Worm (Caenorhabditis elegans) whole organism, L3 larva: ENCODE results near the gene srd-66.

Source experiments
- R02D3.7 ChIP-seq: fragments of 150-350 bp; optimal IDR thresholded peaks from 2 replicates; lab custom pipeline; 2014; ENCODE audit warnings: missing biosample characterization, missing genetic modification characterization
- ZK546.5 ChIP-seq: sonication (generic microtip); optimal IDR thresholded peaks from 2 replicates; lab custom pipeline; 2017; ENCODE audit warnings: missing biosample characterization, missing genetic modification characterization
- aly-2 ChIP-seq: fragments of 150-350 bp; optimal IDR thresholded peaks from 2 replicates; lab custom pipeline; 2014; ENCODE audit warnings: missing biosample characterization, missing genetic modification characterization
- ama-1 ChIP-seq: fragments of 150-350 bp; optimal IDR thresholded peaks from 2 replicates; lab custom pipeline; 2018
- ceh-16 ChIP-seq: sonication (generic microtip); optimal IDR thresholded peaks from 2 replicates; lab custom pipeline; 2017; ENCODE audit warnings: missing biosample characterization, missing genetic modification characterization
- ceh-28 ChIP-seq: fragments of 150-350 bp; optimal IDR thresholded peaks from 2 replicates; lab custom pipeline; 2014; ENCODE audit warnings: missing biosample characterization, missing genetic modification reagents, missing genetic modification characterization
- ceh-82 ChIP-seq: fragments of 150-350 bp; optimal IDR thresholded peaks from 2 replicates; lab custom pipeline; 2014; ENCODE audit warnings: missing biosample characterization, missing genetic modification characterization
- ceh-9 ChIP-seq: sonication (generic microtip); optimal IDR thresholded peaks from 2 replicates; lab custom pipeline; 2018; ENCODE audit warnings: missing biosample characterization, missing genetic modification characterization
- daf-12 ChIP-seq: fragments of 150-350 bp; optimal IDR thresholded peaks from 2 replicates; lab custom pipeline; 2014; ENCODE audit warnings: missing biosample characterization, missing genetic modification reagents, missing genetic modification characterization
- egl-27 ChIP-seq: sonication (generic microtip); optimal IDR thresholded peaks from 4 replicates; lab custom pipeline; 2017; ENCODE audit warnings: missing biosample characterization, missing genetic modification reagents, missing genetic modification characterization
- elt-1 ChIP-seq: fragments of 150-350 bp; optimal IDR thresholded peaks from 2 replicates; lab custom pipeline; 2014; ENCODE audit warnings: missing biosample characterization, missing genetic modification characterization
- elt-2 ChIP-seq: sonication (generic microtip); optimal IDR thresholded peaks from 2 replicates; lab custom pipeline; 2016; ENCODE audit warnings: missing genetic modification reagents, mild to moderate bottlenecking, missing genetic modification characterization, missing compliant biosample characterization
- elt-3 ChIP-seq, 3 experiments: fragments of 150-350 bp in 1 of 3; sonication (generic microtip) in 2 of 3; optimal IDR thresholded peaks; 2 replicates in 2 of 3; 4 replicates in 1 of 3; lab custom pipeline; 2014 to 2017; ENCODE audit warnings: missing biosample characterization in 3 of 3, missing genetic modification characterization in 3 of 3
- eor-1 ChIP-seq, 2 experiments: fragments of 150-350 bp; optimal IDR thresholded peaks; 2 replicates each; lab custom pipeline; 2014 to 2018; ENCODE audit warnings: missing biosample characterization in 2 of 2, missing genetic modification characterization in 2 of 2
- fkh-2 ChIP-seq: fragments of 150-350 bp; optimal IDR thresholded peaks from 2 replicates; lab custom pipeline; 2014; ENCODE audit warnings: missing biosample characterization, missing genetic modification reagents, missing genetic modification characterization
- fos-1 ChIP-seq: fragments of 150-350 bp; optimal IDR thresholded peaks from 2 replicates; lab custom pipeline; 2014; ENCODE audit warnings: missing biosample characterization, missing genetic modification characterization
- lsy-12 ChIP-seq: sonication (generic microtip); optimal IDR thresholded peaks from 2 replicates; lab custom pipeline; 2016; ENCODE audit warnings: mild to moderate bottlenecking, missing genetic modification characterization, missing compliant biosample characterization
- mdl-1 ChIP-seq: fragments of 150-350 bp; optimal IDR thresholded peaks from 2 replicates; lab custom pipeline; 2014; ENCODE audit warnings: missing biosample characterization, missing genetic modification characterization
- mml-1 ChIP-seq: fragments of 150-350 bp; sonication (generic microtip); optimal IDR thresholded peaks from 3 replicates; lab custom pipeline; 2014; ENCODE audit warnings: missing biosample characterization, missing genetic modification characterization
- nfya-1 ChIP-seq: sonication (generic microtip); optimal IDR thresholded peaks from 2 replicates; lab custom pipeline; 2017; ENCODE audit warnings: missing genetic modification characterization, mild to moderate bottlenecking, missing compliant biosample characterization, antibody characterized with exemption, moderate library complexity; ENCODE audit not compliant: insufficient read depth
- nhr-12 ChIP-seq: fragments of 150-350 bp; optimal IDR thresholded peaks from 2 replicates; lab custom pipeline; 2014; ENCODE audit warnings: missing biosample characterization, missing genetic modification characterization
- nhr-23 ChIP-seq: fragments of 150-350 bp; optimal IDR thresholded peaks from 2 replicates; lab custom pipeline; 2014; ENCODE audit warnings: missing biosample characterization, missing genetic modification reagents, missing genetic modification characterization
- nhr-237 ChIP-seq: fragments of 150-350 bp; optimal IDR thresholded peaks from 2 replicates; lab custom pipeline; 2014; ENCODE audit warnings: missing biosample characterization, missing genetic modification characterization
- nhr-28 ChIP-seq: fragments of 150-350 bp; optimal IDR thresholded peaks from 2 replicates; lab custom pipeline; 2014; ENCODE audit warnings: missing biosample characterization, missing genetic modification characterization
- nhr-67 ChIP-seq: fragments of 150-350 bp; optimal IDR thresholded peaks from 2 replicates; lab custom pipeline; 2014; ENCODE audit warnings: missing biosample characterization, missing genetic modification characterization
- nhr-76 ChIP-seq: fragments of 150-350 bp; sonication (generic microtip); optimal IDR thresholded peaks from 5 replicates; lab custom pipeline; 2014; ENCODE audit warnings: missing biosample characterization, missing genetic modification characterization
- nhr-77 ChIP-seq: fragments of 150-350 bp; optimal IDR thresholded peaks from 2 replicates; lab custom pipeline; 2014; ENCODE audit warnings: missing biosample characterization, missing genetic modification characterization
- pha-4 ChIP-seq: fragments of 150-350 bp; optimal IDR thresholded peaks from 2 replicates; lab custom pipeline; 2014; ENCODE audit warnings: missing biosample characterization, missing genetic modification reagents, missing genetic modification characterization
- pqm-1 ChIP-seq: fragments of 150-350 bp; optimal IDR thresholded peaks from 2 replicates; lab custom pipeline; 2017; ENCODE audit warnings: missing biosample characterization, missing genetic modification characterization, inconsistent platforms
- skn-1 ChIP-seq: fragments of 150-350 bp; optimal IDR thresholded peaks from 2 replicates; lab custom pipeline; 2014; ENCODE audit warnings: missing biosample characterization, missing genetic modification characterization
- snpc-4 ChIP-seq: fragments of 150-350 bp; optimal IDR thresholded peaks from 2 replicates; lab custom pipeline; 2014; ENCODE audit warnings: missing biosample characterization, missing genetic modification characterization
- tbx-2 ChIP-seq: sonication (generic microtip); optimal IDR thresholded peaks from 2 replicates; lab custom pipeline; 2016; ENCODE audit warnings: mild to moderate bottlenecking, missing genetic modification characterization, missing compliant biosample characterization
- unc-39 ChIP-seq: sonication (generic microtip); optimal IDR thresholded peaks from 4 replicates; lab custom pipeline; 2017; ENCODE audit warnings: missing biosample characterization, missing genetic modification characterization
- unc-62 ChIP-seq: fragments of 150-350 bp; sonication (generic microtip); optimal IDR thresholded peaks from 4 replicates; lab custom pipeline; 2014; ENCODE audit warnings: missing biosample characterization, missing genetic modification reagents, missing genetic modification characterization
- zag-1 ChIP-seq: fragments of 150-350 bp; optimal IDR thresholded peaks from 2 replicates; lab custom pipeline; 2014; ENCODE audit warnings: missing biosample characterization, missing genetic modification characterization
- ztf-11 ChIP-seq: fragments of 150-350 bp; optimal IDR thresholded peaks from 2 replicates; lab custom pipeline; 2014; ENCODE audit warnings: missing biosample characterization, missing genetic modification characterization
- ztf-4 ChIP-seq: fragments of 150-350 bp; optimal IDR thresholded peaks from 2 replicates; lab custom pipeline; 2014; ENCODE audit warnings: missing biosample characterization, missing genetic modification characterization

Gene srd-66

DNA sequence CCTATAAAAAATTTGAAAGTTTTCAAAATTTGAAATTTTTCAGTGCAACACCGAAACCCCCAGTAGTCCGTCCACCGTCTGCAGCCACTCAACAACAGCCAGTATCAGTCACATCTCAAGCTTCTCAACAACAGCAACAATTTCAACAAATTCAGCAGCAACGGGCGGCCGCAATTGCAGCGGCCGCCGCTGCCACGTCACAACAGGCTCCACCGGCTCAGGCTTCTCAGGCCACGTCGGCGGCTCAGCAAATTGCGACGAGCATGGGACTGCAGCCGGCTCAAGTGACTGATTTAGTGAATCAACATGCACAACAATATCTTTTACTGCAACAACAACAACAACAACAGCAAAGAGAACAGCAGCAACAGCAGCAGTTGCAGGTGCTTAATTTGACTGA, 48.3 kb downstream of the srd-66 start:
- TF ChIP-seq ceh-9 (tag; lab: Kevin White, UChicago) (no peak), R02D3.7 (tag; lab: Kevin White, UChicago) (no peak), egl-27 (tag; lab: Kevin White, UChicago) (no peak), unc-62 (GFP tag; lab: Kevin White, UChicago) (no peak), ceh-28 (no peak), ZK546.5 (tag; lab: Kevin White, UChicago) (no peak), fkh-2 (tag; lab: Kevin White, UChicago) (no peak), nhr-12 (tag; lab: Kevin White, UChicago) (no peak), nhr-23 (no peak), fos-1 (no peak), skn-1 (tag; lab: Kevin White, UChicago) (no peak), ama-1 (lab: Kevin White, UChicago) (no peak), nhr-76 (no peak), nhr-77 (tag; lab: Kevin White, UChicago) (no peak), snpc-4 (tag; lab: Kevin White, UChicago) (no peak), elt-1 (tag; lab: Kevin White, UChicago) (no peak), pqm-1 (tag; lab: Kevin White, UChicago) (no peak), unc-39 (tag; lab: Kevin White, UChicago) (no peak), nhr-237 (no peak)

DNA sequence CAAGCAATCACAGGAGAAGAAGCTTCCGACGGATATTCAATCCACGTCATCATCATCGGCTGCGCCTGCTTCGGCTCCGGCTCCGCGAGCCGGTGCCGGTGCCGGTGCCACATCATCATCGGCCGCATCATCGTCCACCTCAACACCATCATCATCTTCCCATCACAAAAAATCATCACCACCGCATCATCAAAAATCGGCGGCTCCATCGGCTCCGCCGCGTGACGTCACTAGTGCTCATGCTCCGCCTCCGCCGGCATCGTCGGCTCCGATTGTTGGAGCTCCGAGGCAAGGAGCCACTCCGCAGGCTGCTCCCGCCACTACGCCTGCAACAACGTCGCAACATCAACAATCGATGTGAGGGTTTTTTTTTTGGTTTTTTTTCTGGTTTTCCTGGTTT, 50.4 kb downstream of the srd-66 start:
- TF ChIP-seq nhr-23 (no peak), ceh-16 (tag; lab: Kevin White, UChicago) (no peak), nfya-1 (tag; lab: Kevin White, UChicago) (no peak), eor-1 (tag; optimal IDR thresholded peaks at IDR 0.05; lab: Kevin White, UChicago) (no peak), nhr-67 (tag; lab: Kevin White, UChicago) (no peak), snpc-4 (tag; lab: Kevin White, UChicago) (no peak), R02D3.7 (tag; lab: Kevin White, UChicago) (no peak), nhr-77 (tag; lab: Kevin White, UChicago) (no peak), tbx-2 (tag; lab: Kevin White, UChicago) (no peak), elt-2 (tag; lab: Kevin White, UChicago) (no peak), zag-1 (tag; lab: Kevin White, UChicago) (no peak), pqm-1 (tag; lab: Kevin White, UChicago) (no peak), fkh-2 (tag; lab: Kevin White, UChicago) (no peak), ceh-82 (tag; lab: Kevin White, UChicago) (no peak), skn-1 (tag; lab: Kevin White, UChicago) (no peak), mml-1 (tag; lab: Kevin White, UChicago) (no peak), elt-1 (tag; lab: Kevin White, UChicago) (no peak), daf-12 (no peak), unc-62 (GFP tag; lab: Kevin White, UChicago) (no peak)

DNA sequence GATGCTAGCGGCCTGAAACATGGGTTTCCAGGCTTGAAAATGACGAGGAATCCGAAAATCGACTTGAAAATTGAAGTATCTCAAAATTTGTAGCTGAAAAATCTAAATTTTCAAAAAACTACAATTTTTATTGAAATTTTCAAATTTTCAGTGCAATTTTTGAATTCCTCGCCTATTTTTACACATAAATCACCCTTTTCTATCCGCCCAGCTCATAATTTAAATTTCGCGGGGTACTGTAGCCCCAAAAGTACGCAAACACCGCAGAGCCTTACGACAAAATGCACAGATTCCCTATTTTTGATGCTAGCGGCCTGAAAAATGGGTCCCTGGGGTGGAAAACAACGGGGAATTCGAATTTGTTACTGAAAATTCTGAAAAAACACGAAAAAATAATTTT, 50.9 kb downstream of the srd-66 start:
- no peak for TF ChIP-seq zag-1 (tag; lab: Kevin White, UChicago)
- TF ChIP-seq ztf-11 (tag; lab: Kevin White, UChicago) = no peak
- no peak for TF ChIP-seq pha-4 (tag; lab: Kevin White, UChicago)
- TF ChIP-seq fkh-2 (tag; lab: Kevin White, UChicago) = no peak
- no peak for TF ChIP-seq nhr-28 (tag; lab: Kevin White, UChicago)
- TF ChIP-seq nhr-76 = no peak
- TF ChIP-seq nfya-1 (tag; lab: Kevin White, UChicago) = no peak
- no peak for TF ChIP-seq egl-27 (tag; lab: Kevin White, UChicago)
- TF ChIP-seq nhr-23 = no peak
- TF ChIP-seq nhr-67 (tag; lab: Kevin White, UChicago) = no peak
- no peak for TF ChIP-seq unc-39 (tag; lab: Kevin White, UChicago)
- no peak for TF ChIP-seq ceh-28
- no peak for TF ChIP-seq elt-1 (tag; lab: Kevin White, UChicago)
- TF ChIP-seq ceh-16 (tag; lab: Kevin White, UChicago) = no peak
- no peak for TF ChIP-seq mdl-1 (tag; lab: Kevin White, UChicago)
- TF ChIP-seq ztf-4 = no peak
- no peak for TF ChIP-seq lsy-12 (tag; lab: Kevin White, UChicago)
- no peak for TF ChIP-seq elt-3 (tag; optimal IDR thresholded peaks at IDR 0.05; lab: Kevin White, UChicago)
- TF ChIP-seq aly-2 (tag; lab: Kevin White, UChicago) = no peak
